Worm (Caenorhabditis elegans) whole organism, late embryonic: ENCODE measurements around the gene F46F5.15.

Source experiments
- ama-1 ChIP-seq: fragments of 150-350 bp; optimal IDR thresholded peaks from 2 replicates; lab custom pipeline; 2014
- ceh-31 ChIP-seq: sonication (generic microtip); optimal IDR thresholded peaks from 2 replicates; lab custom pipeline; 2016; ENCODE audit warnings: missing genetic modification characterization, missing compliant biosample characterization
- ceh-6 ChIP-seq: fragments of 200-800 bp; sonication (Bioruptor generic); optimal IDR thresholded peaks from 2 replicates; lab custom pipeline; 2018; ENCODE audit warnings: mild to moderate bottlenecking, missing genetic modification characterization, missing compliant biosample characterization
- fkh-10 ChIP-seq: fragments of 150-350 bp; optimal IDR thresholded peaks from 2 replicates; lab custom pipeline; 2014; ENCODE audit warnings: missing biosample characterization, missing genetic modification reagents, missing genetic modification characterization
- lin-11 ChIP-seq: fragments of 200-800 bp; sonication (Bioruptor generic); optimal IDR thresholded peaks from 2 replicates; lab custom pipeline; 2018; ENCODE audit warnings: mild to moderate bottlenecking, missing genetic modification characterization, missing compliant biosample characterization
- nhr-11 ChIP-seq: fragments of 150-350 bp; optimal IDR thresholded peaks from 2 replicates; lab custom pipeline; 2014; ENCODE audit warnings: missing biosample characterization, missing genetic modification characterization
- pag-3 ChIP-seq: sonication (generic microtip); optimal IDR thresholded peaks from 2 replicates; lab custom pipeline; 2016; ENCODE audit warnings: missing compliant biosample characterization, missing genetic modification characterization, borderline replicate concordance
- unc-3 ChIP-seq, 2 experiments: fragments of 200-800 bp in 1 of 2; sonication (Bioruptor generic) in 1 of 2; sonication (generic microtip) in 1 of 2; conservative IDR thresholded peaks in 1 of 2; optimal IDR thresholded peaks in 1 of 2; 2 replicates each; pipeline versions ENCODE4 v1.3.6 to Lab custom; 2016 to 2022; ENCODE audit warnings: missing compliant biosample characterization in 2 of 2, missing genetic modification characterization in 2 of 2, missing genetic modification reagents in 1 of 2
- unc-42 ChIP-seq: sonication (generic microtip); optimal IDR thresholded peaks from 2 replicates; lab custom pipeline; 2016; ENCODE audit warnings: missing genotype, missing genetic modification characterization, missing compliant biosample characterization
- unc-86 ChIP-seq: sonication (generic microtip); optimal IDR thresholded peaks from 2 replicates; lab custom pipeline; 2016; ENCODE audit warnings: missing genetic modification characterization, missing compliant biosample characterization

- no peak for TF ChIP-seq lin-11 (tag; lab: Kevin White, UChicago)
- TF ChIP-seq nhr-11 (tag; lab: Kevin White, UChicago): no peak
- no peak for TF ChIP-seq unc-42
- TF ChIP-seq unc-86 (tag; lab: Kevin White, UChicago): no peak
- no peak for TF ChIP-seq fkh-10 (GFP tag; lab: Kevin White, UChicago)
- no peak for TF ChIP-seq ceh-6 (GFP tag; lab: Kevin White, UChicago)
- no peak for TF ChIP-seq ceh-31 (tag; lab: Kevin White, UChicago)
- no peak for TF ChIP-seq ama-1 (lab: Kevin White, UChicago)
- no peak for TF ChIP-seq unc-3 (GFP tag; conservative IDR thresholded peaks at IDR 0.05; lab: Robert Waterston, UW)
- no peak for TF ChIP-seq unc-3 (tag; optimal IDR thresholded peaks at IDR 0.05; lab: Kevin White, UChicago)
- no peak for TF ChIP-seq pag-3 (tag; lab: Kevin White, UChicago)
Measured at ce11 chrII:823529-823928, 35.3 kb downstream of the F46F5.15 start, which contains the start of gene F46F5.10.
